Worm (Caenorhabditis elegans) whole organism, L1 larva: ENCODE data around the gene col-142.
A peak's percentile ranks its signal among the peaks of the same experiment; 100 is the strongest.

ENCODE experiments used
- C04F5.9 ChIP-seq: sonication (generic microtip); optimal IDR thresholded peaks from 2 replicates; lab custom pipeline; 2016; ENCODE audit warnings: missing genetic modification characterization, missing compliant biosample characterization
- C34B4.2 ChIP-seq: sonication (generic microtip); optimal IDR thresholded peaks from 2 replicates; lab custom pipeline; 2017; ENCODE audit warnings: mild to moderate bottlenecking, missing genetic modification characterization, missing compliant biosample characterization
- F16B12.6 ChIP-seq: fragments of 150-350 bp; optimal IDR thresholded peaks from 2 replicates; lab custom pipeline; 2014; ENCODE audit warnings: missing biosample characterization, missing genetic modification characterization
- Y116A8C.19 ChIP-seq: sonication (generic microtip); optimal IDR thresholded peaks from 2 replicates; lab custom pipeline; 2016; ENCODE audit warnings: missing compliant biosample characterization, missing genetic modification characterization, borderline replicate concordance
- aha-1 ChIP-seq: fragments of 150-350 bp; optimal IDR thresholded peaks from 2 replicates; lab custom pipeline; 2014; ENCODE audit warnings: missing biosample characterization, missing genetic modification characterization
- alr-1 ChIP-seq: fragments of 200-800 bp; sonication (Bioruptor generic); optimal IDR thresholded peaks from 2 replicates; lab custom pipeline; 2018; ENCODE audit warnings: borderline replicate concordance, mild to moderate bottlenecking, missing genetic modification characterization, missing compliant biosample characterization
- aly-2 ChIP-seq: fragments of 150-350 bp; optimal IDR thresholded peaks from 2 replicates; lab custom pipeline; 2014; ENCODE audit warnings: missing biosample characterization, missing genetic modification characterization
- ceh-8 ChIP-seq: fragments of 200-800 bp; sonication (Bioruptor generic); optimal IDR thresholded peaks from 2 replicates; lab custom pipeline; 2018; ENCODE audit warnings: mild to moderate bottlenecking, missing genetic modification characterization, moderate library complexity, missing compliant biosample characterization
- ceh-82 ChIP-seq, 3 experiments: fragments of 150-350 bp in 1 of 3; sonication (generic microtip) in 2 of 3; optimal IDR thresholded peaks; 2 replicates each; lab custom pipeline; 2014 to 2017; ENCODE audit warnings: missing biosample characterization in 3 of 3, missing genetic modification characterization in 3 of 3
- ceh-88 ChIP-seq: fragments of 200-800 bp; sonication (Bioruptor generic); IDR thresholded peaks from 2 replicates; pipeline ENCODE4 v1.3.6; 2022; ENCODE audit warnings: missing genetic modification characterization, missing compliant biosample characterization
- ces-1 ChIP-seq: fragments of 150-350 bp; optimal IDR thresholded peaks from 2 replicates; lab custom pipeline; 2014; ENCODE audit warnings: missing biosample characterization, missing genetic modification reagents, missing genetic modification characterization
- dpl-1 ChIP-seq, 3 experiments: fragments of 150-350 bp in 2 of 3; sonication (generic microtip) in 1 of 3; optimal IDR thresholded peaks; 2 replicates each; lab custom pipeline; 2014 to 2017; ENCODE audit warnings: missing biosample characterization in 3 of 3, missing genetic modification characterization in 3 of 3, missing genetic modification reagents in 3 of 3
- dsc-1 ChIP-seq: sonication (generic microtip); optimal IDR thresholded peaks from 2 replicates; lab custom pipeline; 2016; ENCODE audit warnings: mild to moderate bottlenecking, missing genetic modification characterization, missing compliant biosample characterization
- efl-1 ChIP-seq, 4 experiments: fragments of 150-350 bp; optimal IDR thresholded peaks in 3 of 4; peaks in 1 of 4; 1 replicate in 1 of 4; 2 replicates in 3 of 4; lab custom pipeline; 2014; ENCODE audit warnings: missing biosample characterization in 2 of 4, missing genetic modification characterization in 2 of 4, missing genetic modification reagents in 2 of 4
- efl-3 ChIP-seq: fragments of 200-800 bp; sonication (Bioruptor generic); optimal IDR thresholded peaks from 2 replicates; lab custom pipeline; 2018; ENCODE audit warnings: mild to moderate bottlenecking, missing genetic modification characterization, missing compliant biosample characterization
- egl-27 ChIP-seq, 2 experiments: fragments of 150-350 bp in 1 of 2; sonication (generic microtip); optimal IDR thresholded peaks; 3 replicates each; lab custom pipeline; 2017 to 2018; ENCODE audit warnings: missing biosample characterization in 2 of 2, missing genetic modification characterization in 2 of 2, missing genetic modification reagents in 2 of 2
- ets-5 ChIP-seq: fragments of 200-800 bp; sonication (Bioruptor generic); IDR thresholded peaks from 2 replicates; pipeline ENCODE4 v1.3.6; 2022; ENCODE audit warnings: missing genetic modification characterization, missing compliant biosample characterization
- fkh-10 ChIP-seq: sonication (generic microtip); optimal IDR thresholded peaks from 2 replicates; lab custom pipeline; 2017; ENCODE audit warnings: missing biosample characterization, missing genetic modification reagents, missing genetic modification characterization
- fkh-4 ChIP-seq: sonication (generic microtip); optimal IDR thresholded peaks from 2 replicates; lab custom pipeline; 2016; ENCODE audit warnings: missing compliant biosample characterization, missing genetic modification characterization, borderline replicate concordance
- fkh-8 ChIP-seq: sonication (generic microtip); optimal IDR thresholded peaks from 2 replicates; lab custom pipeline; 2016; ENCODE audit warnings: mild to moderate bottlenecking, missing genetic modification characterization, missing compliant biosample characterization
- fos-1 ChIP-seq: fragments of 150-350 bp; optimal IDR thresholded peaks from 2 replicates; lab custom pipeline; 2014; ENCODE audit warnings: missing biosample characterization, missing genetic modification characterization
- grh-1 ChIP-seq: fragments of 200-800 bp; sonication (Bioruptor generic); IDR thresholded peaks from 2 replicates; pipeline ENCODE4 v1.3.6; 2022; ENCODE audit warnings: missing genetic modification reagents, missing genetic modification characterization, missing compliant biosample characterization
- hlh-17 ChIP-seq: fragments of 200-800 bp; sonication (Bioruptor generic); optimal IDR thresholded peaks from 2 replicates; lab custom pipeline; 2018; ENCODE audit warnings: missing genetic modification characterization, mild to moderate bottlenecking, missing compliant biosample characterization, moderate library complexity, borderline replicate concordance
- hlh-4 ChIP-seq: sonication (generic microtip); optimal IDR thresholded peaks from 2 replicates; lab custom pipeline; 2016; ENCODE audit warnings: mild to moderate bottlenecking, missing genetic modification characterization, missing compliant biosample characterization
- hpl-2 ChIP-seq: fragments of 150-350 bp; optimal IDR thresholded peaks from 2 replicates; lab custom pipeline; 2014; ENCODE audit warnings: missing biosample characterization, missing genetic modification reagents, missing genetic modification characterization
- irx-1 ChIP-seq: sonication (generic microtip); optimal IDR thresholded peaks from 2 replicates; lab custom pipeline; 2016; ENCODE audit warnings: missing genetic modification characterization, missing compliant biosample characterization
- isw-1 ChIP-seq: fragments of 200-800 bp; sonication (Bioruptor generic); IDR thresholded peaks from 2 replicates; pipeline ENCODE4 v1.3.6; 2022; ENCODE audit warnings: missing genetic modification characterization, missing compliant biosample characterization
- jun-1 ChIP-seq: fragments of 150-350 bp; optimal IDR thresholded peaks from 2 replicates; lab custom pipeline; 2014; ENCODE audit warnings: missing biosample characterization, missing genetic modification reagents, missing genetic modification characterization
- lin-13 ChIP-seq: fragments of 150-350 bp; optimal IDR thresholded peaks from 2 replicates; lab custom pipeline; 2014; ENCODE audit warnings: missing biosample characterization, missing genetic modification reagents, missing genetic modification characterization
- lin-39 ChIP-seq: fragments of 150-350 bp; optimal IDR thresholded peaks from 2 replicates; lab custom pipeline; 2014; ENCODE audit warnings: missing biosample characterization, missing genetic modification reagents, missing genetic modification characterization
- lir-3 ChIP-seq: sonication (generic microtip); optimal IDR thresholded peaks from 2 replicates; lab custom pipeline; 2016; ENCODE audit warnings: mild to moderate bottlenecking, missing genetic modification characterization, moderate library complexity, missing compliant biosample characterization; ENCODE audit not compliant: poor library complexity
- mab-9 ChIP-seq: fragments of 200-800 bp; sonication (Bioruptor generic); IDR thresholded peaks from 2 replicates; pipeline ENCODE4 v1.3.6; 2022; ENCODE audit warnings: missing genetic modification reagents, missing genetic modification characterization, missing compliant biosample characterization
- nhr-11 ChIP-seq: fragments of 150-350 bp; optimal IDR thresholded peaks from 2 replicates; lab custom pipeline; 2014; ENCODE audit warnings: missing biosample characterization, missing genetic modification characterization
- nhr-12 ChIP-seq: sonication (generic microtip); optimal IDR thresholded peaks from 2 replicates; lab custom pipeline; 2017; ENCODE audit warnings: missing biosample characterization, missing genetic modification characterization
- nhr-20 ChIP-seq: sonication (generic microtip); optimal IDR thresholded peaks from 2 replicates; lab custom pipeline; 2016; ENCODE audit warnings: mild to moderate bottlenecking, missing genetic modification characterization, missing compliant biosample characterization
- nhr-28 ChIP-seq: fragments of 150-350 bp; optimal IDR thresholded peaks from 2 replicates; lab custom pipeline; 2014; ENCODE audit warnings: missing biosample characterization, missing genetic modification characterization
- nhr-76 ChIP-seq: sonication (generic microtip); optimal IDR thresholded peaks from 2 replicates; lab custom pipeline; 2017; ENCODE audit warnings: missing biosample characterization, missing genetic modification characterization
- nhr-77 ChIP-seq: fragments of 150-350 bp; optimal IDR thresholded peaks from 2 replicates; lab custom pipeline; 2014; ENCODE audit warnings: missing biosample characterization, missing genetic modification characterization
- nhr-85 ChIP-seq: sonication (generic microtip); peaks from one replicate; lab custom pipeline; 2016; ENCODE audit warnings: missing genetic modification characterization, inconsistent platforms, missing compliant biosample characterization
- nhr-90 ChIP-seq: sonication (generic microtip); optimal IDR thresholded peaks from 2 replicates; lab custom pipeline; 2016; ENCODE audit warnings: mild to moderate bottlenecking, missing genetic modification characterization, missing compliant biosample characterization; ENCODE audit not compliant: poor library complexity
- pag-3 ChIP-seq: sonication (generic microtip); optimal IDR thresholded peaks from 2 replicates; lab custom pipeline; 2017; ENCODE audit warnings: missing genetic modification characterization, mild to moderate bottlenecking, missing compliant biosample characterization, antibody characterized with exemption, borderline replicate concordance; ENCODE audit not compliant: insufficient read depth
- skn-1 ChIP-seq: fragments of 150-350 bp; optimal IDR thresholded peaks from 2 replicates; lab custom pipeline; 2014; ENCODE audit warnings: missing biosample characterization, missing genetic modification characterization
- snpc-4 ChIP-seq: fragments of 150-350 bp; optimal IDR thresholded peaks from 2 replicates; lab custom pipeline; 2014; ENCODE audit warnings: missing biosample characterization, missing genetic modification characterization
- sup-37 ChIP-seq: fragments of 200-800 bp; sonication (Bioruptor generic); optimal IDR thresholded peaks from 2 replicates; lab custom pipeline; 2018; ENCODE audit warnings: mild to moderate bottlenecking, missing genetic modification characterization, missing compliant biosample characterization
- unc-130 ChIP-seq: fragments of 150-350 bp; optimal IDR thresholded peaks from 2 replicates; lab custom pipeline; 2017; ENCODE audit warnings: missing biosample characterization, missing genetic modification characterization, inconsistent platforms
- unc-62 ChIP-seq: fragments of 150-350 bp; optimal IDR thresholded peaks from 2 replicates; lab custom pipeline; 2014; ENCODE audit warnings: missing biosample characterization, missing genetic modification reagents, missing genetic modification characterization
- vab-15 ChIP-seq: sonication (generic microtip); optimal IDR thresholded peaks from 2 replicates; lab custom pipeline; 2017; ENCODE audit warnings: missing genotype, mild to moderate bottlenecking, missing genetic modification characterization, missing compliant biosample characterization
- zag-1 ChIP-seq: fragments of 150-350 bp; optimal IDR thresholded peaks from 2 replicates; lab custom pipeline; 2014; ENCODE audit warnings: missing biosample characterization, missing genetic modification characterization

The col-142 gene

ce11 chrV:6835242-6835641 is 4.3 kb downstream of the col-142 start, which contains the start of the genes T15B7.14 and col-143:
Gene T15B7.14, minus strand, starts transcription at chrV:6835342.
Gene col-143, plus strand, starts transcription at chrV:6835635.
- TF ChIP-seq efl-1 (optimal IDR thresholded peaks at IDR 0.05; lab: Kevin White, UChicago) (no peak), efl-1 (GFP tag; optimal IDR thresholded peaks at IDR 0.05 in 1 of 2; lab: Kevin White, UChicago) (peak in 1 of 2 experiments; percentile 46), nhr-76 (tag; lab: Kevin White, UChicago) (no peak)
- TF ChIP-seq, all 84 proteins: peak for 1

- TF ChIP-seq nhr-85 (tag; lab: Kevin White, UChicago), result no peak
- TF ChIP-seq egl-27 (tag; optimal IDR thresholded peaks at IDR 0.05; lab: Kevin White, UChicago), result no peak
- TF ChIP-seq fkh-8, result no peak
- no peak for TF ChIP-seq skn-1
- no peak for TF ChIP-seq nhr-20 (tag; lab: Kevin White, UChicago)
- TF ChIP-seq irx-1 (tag; lab: Kevin White, UChicago), result no peak
- TF ChIP-seq ceh-88 (GFP tag; lab: Robert Waterston, UW), result no peak
- no peak for TF ChIP-seq ets-5
- no peak for TF ChIP-seq aly-2 (tag; lab: Kevin White, UChicago)
- no peak for TF ChIP-seq snpc-4 (tag; lab: Kevin White, UChicago)
- no peak for TF ChIP-seq fkh-4 (tag; lab: Kevin White, UChicago)
- no peak for TF ChIP-seq nhr-28 (tag; lab: Kevin White, UChicago)
- no peak for TF ChIP-seq efl-3 (GFP tag; lab: Kevin White, UChicago)
- no peak for TF ChIP-seq nhr-11 (tag; lab: Kevin White, UChicago)
Measured at ce11 chrV:6836036-6836435, 5.1 kb downstream of the col-142 start.

- TF ChIP-seq jun-1 (no peak), F16B12.6 (tag; lab: Kevin White, UChicago) (no peak), dpl-1 (GFP tag; optimal IDR thresholded peaks at IDR 0.05; lab: Kevin White, UChicago) (peak; percentile 72 to 88 (median 82)), nhr-85 (tag; lab: Kevin White, UChicago) (peak; percentile 53), nhr-90 (tag; lab: Kevin White, UChicago) (no peak), ceh-8 (GFP tag; lab: Kevin White, UChicago) (no peak), aha-1 (no peak), snpc-4 (tag; lab: Kevin White, UChicago) (no peak), Y116A8C.19 (tag; lab: Kevin White, UChicago) (no peak), grh-1 (no peak), hlh-17 (GFP tag; lab: Kevin White, UChicago) (no peak), ces-1 (no peak), lin-39 (tag; lab: Kevin White, UChicago) (peak; percentile 21), hlh-4 (tag; lab: Kevin White, UChicago) (no peak), pag-3 (tag; lab: Kevin White, UChicago) (no peak), fkh-10 (GFP tag; lab: Kevin White, UChicago) (no peak), ceh-82 (tag; optimal IDR thresholded peaks at IDR 0.05; lab: Kevin White, UChicago) (peak in 2 of 3 experiments; percentile 11 to 33), ceh-88 (GFP tag; lab: Robert Waterston, UW) (no peak), hpl-2 (GFP tag; lab: Kevin White, UChicago) (no peak), lin-13 (GFP tag; lab: Kevin White, UChicago) (no peak), fkh-8 (no peak), vab-15 (tag; lab: Kevin White, UChicago) (no peak), nhr-12 (tag; lab: Kevin White, UChicago) (no peak), nhr-28 (tag; lab: Kevin White, UChicago) (no peak), fos-1 (no peak), dsc-1 (tag; lab: Kevin White, UChicago) (peak; percentile 21), sup-37 (GFP tag; lab: Kevin White, UChicago) (no peak), unc-62 (no peak), C04F5.9 (tag; lab: Kevin White, UChicago) (no peak), mab-9 (no peak), aly-2 (tag; lab: Kevin White, UChicago) (no peak), isw-1 (GFP tag; lab: Robert Waterston, UW) (no peak), alr-1 (tag; lab: Kevin White, UChicago) (no peak), lir-3 (tag; lab: Kevin White, UChicago) (no peak), zag-1 (tag; lab: Kevin White, UChicago) (no peak), unc-130 (no peak), nhr-77 (tag; lab: Kevin White, UChicago) (no peak), C34B4.2 (no peak)
Measured at ce11 chrV:6838599-6838998, 7.6 kb downstream of the col-142 start, which contains the start of gene T15B7.15. Gene T15B7.15, minus strand, starts transcription at chrV:6838665.
